Fruit fly (Drosophila melanogaster) whole organism, adult: ENCODE results near the gene CaMKI.

Experiments
- CG11617 ChIP-seq: fragments of 200-800 bp; sonication (Bioruptor generic); optimal IDR thresholded peaks from 2 replicates; lab custom pipeline; 2017; ENCODE audit warnings: mild to moderate bottlenecking, missing biosample characterization, missing genetic modification reagents, missing genetic modification characterization
- CG12768 ChIP-seq: fragments of 200-800 bp; sonication (Bioruptor generic); optimal IDR thresholded peaks from 2 replicates; lab custom pipeline; 2017; ENCODE audit warnings: missing biosample characterization, missing genetic modification characterization, mild to moderate bottlenecking, moderate library complexity, missing genetic modification reagents
- CG14711 ChIP-seq: fragments of 200-800 bp; sonication (Bioruptor generic); optimal IDR thresholded peaks from 2 replicates; lab custom pipeline; 2018; ENCODE audit warnings: missing biosample characterization, mild to moderate bottlenecking, missing genetic modification characterization, moderate library complexity
- CG1620 ChIP-seq: fragments of 200-800 bp; sonication (Bioruptor generic); optimal IDR thresholded peaks from 2 replicates; lab custom pipeline; 2016; ENCODE audit warnings: missing biosample characterization, missing genetic modification characterization
- CG33017 ChIP-seq: fragments of 200-800 bp; sonication (Bioruptor generic); optimal IDR thresholded peaks from 2 replicates; lab custom pipeline; 2018; ENCODE audit warnings: missing biosample characterization, mild to moderate bottlenecking, missing genetic modification characterization, moderate library complexity
- CG5204 ChIP-seq: fragments of 200-800 bp; sonication (Bioruptor generic); optimal IDR thresholded peaks from 2 replicates; lab custom pipeline; 2016; ENCODE audit warnings: missing biosample characterization, missing genetic modification characterization
- CG7045 ChIP-seq: fragments of 200-800 bp; sonication (Bioruptor generic); optimal IDR thresholded peaks from 2 replicates; lab custom pipeline; 2017; ENCODE audit warnings: missing biosample characterization, mild to moderate bottlenecking, missing genetic modification characterization
- CG7101 ChIP-seq: fragments of 200-800 bp; sonication (Bioruptor generic); optimal IDR thresholded peaks from 2 replicates; lab custom pipeline; 2018; ENCODE audit warnings: missing biosample characterization, mild to moderate bottlenecking, missing genetic modification characterization, moderate library complexity
- Clk ChIP-seq: fragments of 200-800 bp; sonication (Bioruptor generic); optimal IDR thresholded peaks from 2 replicates; lab custom pipeline; 2017; ENCODE audit warnings: missing biosample characterization, missing genetic modification characterization
- Crg-1 ChIP-seq: fragments of 200-800 bp; sonication (Bioruptor generic); optimal IDR thresholded peaks from 2 replicates; lab custom pipeline; 2016; ENCODE audit warnings: missing biosample characterization, missing genetic modification characterization
- Hr96 ChIP-seq: fragments of 200-800 bp; sonication (Bioruptor generic); optimal IDR thresholded peaks from 2 replicates; lab custom pipeline; 2016; ENCODE audit warnings: missing biosample characterization, missing genetic modification characterization
- Mnt ChIP-seq: fragments of 200-800 bp; sonication (Bioruptor generic); optimal IDR thresholded peaks from 2 replicates; lab custom pipeline; 2016; ENCODE audit warnings: missing biosample characterization, mild to moderate bottlenecking, missing genetic modification characterization
- bab1 ChIP-seq: fragments of 200-800 bp; sonication (Bioruptor generic); optimal IDR thresholded peaks from 3 replicates; lab custom pipeline; 2019; ENCODE audit warnings: missing biosample characterization, mild to moderate bottlenecking, missing genetic modification characterization, moderate library complexity
- cic ChIP-seq: fragments of 200-800 bp; sonication (Bioruptor generic); optimal IDR thresholded peaks from 2 replicates; lab custom pipeline; 2017; ENCODE audit warnings: missing biosample characterization, mild to moderate bottlenecking, missing genetic modification characterization, moderate library complexity
- cnc ChIP-seq, 2 experiments: fragments of >200 bp; optimal IDR thresholded peaks; 2 replicates each; lab custom pipeline; 2017
- kay ChIP-seq: fragments of 200-800 bp; sonication (Bioruptor generic); peaks from one replicate; lab custom pipeline; 2016; ENCODE audit warnings: missing biosample characterization, missing genetic modification characterization, borderline replicate concordance
- ovo ChIP-seq: fragments of 200-800 bp; sonication (Bioruptor generic); optimal IDR thresholded peaks from 2 replicates; lab custom pipeline; 2016; ENCODE audit warnings: missing biosample characterization, missing genetic modification characterization
- pad ChIP-seq: fragments of 200-800 bp; sonication (Bioruptor generic); optimal IDR thresholded peaks from 3 replicates; lab custom pipeline; 2017; ENCODE audit warnings: missing biosample characterization, missing genetic modification characterization, mild to moderate bottlenecking, moderate library complexity, missing genetic modification reagents
- tj ChIP-seq: fragments of 200-800 bp; sonication (Bioruptor generic); optimal IDR thresholded peaks from 3 replicates; lab custom pipeline; 2017; ENCODE audit warnings: missing biosample characterization, mild to moderate bottlenecking, missing genetic modification characterization, moderate library complexity
- toe ChIP-seq: fragments of 200-800 bp; sonication (Bioruptor generic); optimal IDR thresholded peaks from 2 replicates; lab custom pipeline; 2016; ENCODE audit warnings: missing biosample characterization, missing genetic modification characterization

Gene CaMKI

dm6 chr4:466976-467639 is 21.8 kb downstream of the CaMKI start, which contains the start of gene CG33941:
Gene CG33941 (plus strand): TSS chr4:467497.
- no peak for TF ChIP-seq CG7045 (GFP tag; lab: Kevin White, UChicago)
- TF ChIP-seq ovo (GFP tag; lab: Kevin White, UChicago): no peak
- TF ChIP-seq CG7101 (tag; lab: Kevin White, UChicago): peak; percentile 5
- TF ChIP-seq CG1620 (GFP tag; lab: Kevin White, UChicago): no peak
- TF ChIP-seq CG11617 (GFP tag; lab: Kevin White, UChicago): no peak
- TF ChIP-seq CG12768 (GFP tag; lab: Kevin White, UChicago): no peak
- peak; percentile 20 for TF ChIP-seq bab1

dm6 chr4:468031-468430 is 22.7 kb downstream of the CaMKI start:
- TF ChIP-seq CG1620 (GFP tag; lab: Kevin White, UChicago) (no peak), Crg-1 (GFP tag; lab: Kevin White, UChicago) (no peak), CG5204 (GFP tag; lab: Kevin White, UChicago) (no peak), kay (GFP tag; lab: Kevin White, UChicago) (no peak)

DNA sequence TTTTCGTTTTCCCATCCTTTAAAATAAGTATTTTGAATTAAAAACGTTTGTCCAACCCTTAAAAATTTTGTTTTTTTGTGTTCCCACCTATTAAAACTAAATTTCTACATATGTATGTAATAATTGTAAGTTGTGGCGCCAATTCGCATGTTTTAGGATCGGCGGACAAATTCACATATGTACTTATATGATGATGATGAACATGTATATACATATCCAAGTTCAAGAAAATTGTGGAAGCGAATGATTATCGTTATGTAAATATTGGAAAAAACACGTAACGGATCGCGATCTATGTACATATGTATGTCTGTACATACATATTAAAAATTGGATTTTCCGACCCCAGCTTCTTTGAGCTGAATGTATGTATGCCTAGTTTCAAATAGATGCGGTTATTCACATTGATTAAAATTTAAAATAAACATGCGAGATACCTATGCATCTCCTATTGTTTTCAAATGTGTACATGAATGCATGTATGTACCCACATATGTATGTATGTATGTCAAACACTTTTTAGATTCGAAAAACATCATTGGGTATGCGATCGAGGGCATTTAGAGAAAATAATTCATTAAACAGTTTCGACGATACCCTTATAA is 23.4 kb downstream of the CaMKI start:
- no peak for TF ChIP-seq CG12768 (GFP tag; lab: Kevin White, UChicago)
- peak; percentile 92 for TF ChIP-seq kay (GFP tag; lab: Kevin White, UChicago)
- TF ChIP-seq CG33017 (tag; lab: Kevin White, UChicago): no peak

- TF ChIP-seq CG11617 (GFP tag; lab: Kevin White, UChicago): no peak
- TF ChIP-seq Clk (GFP tag; lab: Kevin White, UChicago): no peak
- no peak for TF ChIP-seq Hr96 (GFP tag; lab: Kevin White, UChicago)
- no peak for TF ChIP-seq kay (GFP tag; lab: Kevin White, UChicago)
- TF ChIP-seq cnc (optimal IDR thresholded peaks at IDR 0.05; lab: Kevin White, UChicago): no peak
- TF ChIP-seq ovo (GFP tag; lab: Kevin White, UChicago): no peak
- no peak for TF ChIP-seq CG12768 (GFP tag; lab: Kevin White, UChicago)
- no peak for TF ChIP-seq pad (GFP tag; lab: Kevin White, UChicago)
- TF ChIP-seq cic (GFP tag; lab: Kevin White, UChicago): no peak
- no peak for TF ChIP-seq Crg-1 (GFP tag; lab: Kevin White, UChicago)
- TF ChIP-seq CG1620 (GFP tag; lab: Kevin White, UChicago): no peak
- no peak for TF ChIP-seq Mnt (GFP tag; lab: Kevin White, UChicago)
These were observed 36.4 kb downstream of the CaMKI start for dm6 chr4:481739-482138.

dm6 chr4:482659-483134 is 37.4 kb downstream of the CaMKI start:
- TF ChIP-seq Crg-1 (GFP tag; lab: Kevin White, UChicago): peak; percentile 26
- TF ChIP-seq toe (GFP tag; lab: Kevin White, UChicago): no peak

- TF ChIP-seq CG11617 (GFP tag; lab: Kevin White, UChicago) (no peak), toe (GFP tag; lab: Kevin White, UChicago) (no peak), CG7045 (GFP tag; lab: Kevin White, UChicago) (no peak), tj (GFP tag; lab: Kevin White, UChicago) (no peak), kay (GFP tag; lab: Kevin White, UChicago) (no peak), CG5204 (GFP tag; lab: Kevin White, UChicago) (no peak), pad (GFP tag; lab: Kevin White, UChicago) (no peak), Crg-1 (GFP tag; lab: Kevin White, UChicago) (no peak), ovo (GFP tag; lab: Kevin White, UChicago) (no peak)
These were observed 38.3 kb downstream of the CaMKI start for dm6 chr4:483646-484045.

dm6 chr4:485796-486195 is 40.5 kb downstream of the CaMKI start:
- TF ChIP-seq kay (GFP tag; lab: Kevin White, UChicago): peak; percentile 92
- TF ChIP-seq Crg-1 (GFP tag; lab: Kevin White, UChicago): no peak
- TF ChIP-seq cic (GFP tag; lab: Kevin White, UChicago): no peak
- no peak for TF ChIP-seq CG7101 (tag; lab: Kevin White, UChicago)
- TF ChIP-seq CG11617 (GFP tag; lab: Kevin White, UChicago): no peak

DNA sequence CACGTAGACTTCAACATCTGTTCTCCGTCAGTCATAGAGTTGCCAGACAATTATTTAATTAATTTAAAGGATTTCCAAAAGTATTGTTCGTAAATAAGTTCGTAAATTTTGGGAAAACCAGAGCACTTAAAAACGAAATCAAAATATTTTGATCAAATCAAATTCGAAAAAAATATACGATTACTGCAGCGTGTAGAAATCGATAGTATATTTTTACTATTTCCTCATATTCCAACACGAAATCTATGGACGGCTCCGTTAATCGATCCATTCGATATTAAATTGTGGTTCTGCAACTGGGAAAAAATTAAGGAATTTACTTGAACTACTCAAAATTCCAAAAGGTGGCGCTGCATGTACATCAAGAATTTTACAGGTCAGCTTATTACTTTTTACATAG is 41.1 kb downstream of the CaMKI start:
- TF ChIP-seq pad (GFP tag; lab: Kevin White, UChicago) (peak; percentile 25), toe (GFP tag; lab: Kevin White, UChicago) (peak; percentile 61), CG12768 (GFP tag; lab: Kevin White, UChicago) (no peak), Crg-1 (GFP tag; lab: Kevin White, UChicago) (peak; percentile 20), CG1620 (GFP tag; lab: Kevin White, UChicago) (peak; percentile 49), CG5204 (GFP tag; lab: Kevin White, UChicago) (peak; percentile 45), CG14711 (tag; lab: Kevin White, UChicago) (peak; percentile 65), Hr96 (GFP tag; lab: Kevin White, UChicago) (no peak), bab1 (peak; percentile 73), CG7101 (tag; lab: Kevin White, UChicago) (peak; percentile 45), CG11617 (GFP tag; lab: Kevin White, UChicago) (no peak), kay (GFP tag; lab: Kevin White, UChicago) (peak; percentile 78), cnc (optimal IDR thresholded peaks at IDR 0.05; lab: Kevin White, UChicago) (no peak), Mnt (GFP tag; lab: Kevin White, UChicago) (peak; percentile 19), CG33017 (tag; lab: Kevin White, UChicago) (no peak), cic (GFP tag; lab: Kevin White, UChicago) (no peak), tj (GFP tag; lab: Kevin White, UChicago) (no peak), CG7045 (GFP tag; lab: Kevin White, UChicago) (peak; percentile 2), Clk (GFP tag; lab: Kevin White, UChicago) (no peak), ovo (GFP tag; lab: Kevin White, UChicago) (peak; percentile 2)
